Worm (Caenorhabditis elegans): ENCODE results near the gene F53C11.1.

DNA sequence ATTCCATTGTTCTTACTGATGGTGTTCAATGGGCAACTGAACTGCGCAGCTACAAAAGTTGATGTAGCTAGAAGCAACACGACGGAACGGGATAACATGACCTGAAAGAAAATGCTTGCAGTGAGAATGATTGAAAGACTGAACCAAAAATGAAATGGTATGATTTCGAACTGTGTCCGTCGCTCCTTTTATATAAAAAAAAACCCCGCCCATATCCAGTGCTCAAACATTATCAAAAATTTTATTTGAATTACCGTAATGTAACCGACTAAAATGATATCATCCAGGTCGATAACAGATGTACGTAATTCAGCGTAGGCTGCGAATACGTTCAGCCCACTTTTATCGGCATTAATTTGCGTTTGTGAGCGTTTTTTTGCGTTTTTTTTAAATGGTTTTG is 37.2 kb upstream of the F53C11.1 start, which contains the start of gene irg-5:
- TF ChIP-seq him-1 (tag; optimal IDR thresholded peaks at IDR 0.05) (no peak), dao-5 (tag; optimal IDR thresholded peaks at IDR 0.05) (no peak), W03F9.2 (tag; optimal IDR thresholded peaks at IDR 0.05) (no peak)
